Fruit fly (Drosophila melanogaster) whole organism: ENCODE results near the gene CG18666.

Experiments
- CG8478 ChIP-seq: fragments of >200 bp; optimal IDR thresholded peaks from 2 replicates; lab custom pipeline; 2018; ENCODE audit warnings: inconsistent platforms
- Dll ChIP-seq: fragments of >200 bp; optimal IDR thresholded peaks from 2 replicates; lab custom pipeline; 2017
- EcR ChIP-seq, 2 experiments: fragments of >200 bp; optimal IDR thresholded peaks; 2 replicates each; lab custom pipeline; 2017; ENCODE audit warnings: missing biosample characterization in 2 of 2, missing genetic modification characterization in 2 of 2, missing genetic modification reagents in 2 of 2
- psq ChIP-seq: fragments of >200 bp; optimal IDR thresholded peaks from 2 replicates; lab custom pipeline; 2017
- usp ChIP-seq: fragments of >200 bp; optimal IDR thresholded peaks from 2 replicates; lab custom pipeline; 2017; ENCODE audit warnings: missing biosample characterization, missing genetic modification characterization, mixed read lengths

DNA sequence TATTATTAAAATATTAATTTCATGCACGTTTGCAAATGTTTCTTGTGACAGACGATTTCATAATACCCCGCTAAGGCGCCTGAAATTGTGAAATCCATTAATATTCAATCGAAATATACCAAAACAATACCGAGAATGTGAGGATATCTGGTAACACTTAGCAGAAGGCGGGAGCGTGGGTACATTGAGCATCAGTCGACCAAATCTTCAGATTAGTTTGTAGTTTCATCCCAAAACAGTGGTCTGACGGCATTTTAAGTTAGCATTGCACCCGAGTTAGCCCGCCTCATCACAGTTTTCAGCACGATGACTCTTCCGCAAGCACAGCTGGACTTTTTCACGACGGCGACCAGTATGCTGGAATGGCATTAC lies 29.9 kb upstream of the CG18666 start, which contains the start of gene Nup154:
- no peak for TF ChIP-seq Dll
- TF ChIP-seq psq (lab: Kevin White, UChicago): no peak
- TF ChIP-seq usp (GFP tag; lab: Kevin White, UChicago): no peak
- TF ChIP-seq CG8478: no peak
- no peak for TF ChIP-seq EcR (GFP tag; optimal IDR thresholded peaks at IDR 0.05; lab: Kevin White, UChicago)
